Worm (Caenorhabditis elegans) whole organism, midembryonic: ENCODE data around the gene ZK643.6.

Experiments
- flt-1 ChIP-seq: fragments of 200-800 bp; sonication (Bioruptor generic); IDR thresholded peaks from 2 replicates; pipeline ENCODE4 v1.3.6; 2022; ENCODE audit warnings: missing genetic modification characterization, missing compliant biosample characterization
- med-1 ChIP-seq: sonication (generic microtip); optimal IDR thresholded peaks from 2 replicates; lab custom pipeline; 2017; ENCODE audit warnings: missing genetic modification characterization, mild to moderate bottlenecking, missing compliant biosample characterization, antibody characterized with exemption, missing genetic modification reagents; ENCODE audit not compliant: insufficient read depth

DNA sequence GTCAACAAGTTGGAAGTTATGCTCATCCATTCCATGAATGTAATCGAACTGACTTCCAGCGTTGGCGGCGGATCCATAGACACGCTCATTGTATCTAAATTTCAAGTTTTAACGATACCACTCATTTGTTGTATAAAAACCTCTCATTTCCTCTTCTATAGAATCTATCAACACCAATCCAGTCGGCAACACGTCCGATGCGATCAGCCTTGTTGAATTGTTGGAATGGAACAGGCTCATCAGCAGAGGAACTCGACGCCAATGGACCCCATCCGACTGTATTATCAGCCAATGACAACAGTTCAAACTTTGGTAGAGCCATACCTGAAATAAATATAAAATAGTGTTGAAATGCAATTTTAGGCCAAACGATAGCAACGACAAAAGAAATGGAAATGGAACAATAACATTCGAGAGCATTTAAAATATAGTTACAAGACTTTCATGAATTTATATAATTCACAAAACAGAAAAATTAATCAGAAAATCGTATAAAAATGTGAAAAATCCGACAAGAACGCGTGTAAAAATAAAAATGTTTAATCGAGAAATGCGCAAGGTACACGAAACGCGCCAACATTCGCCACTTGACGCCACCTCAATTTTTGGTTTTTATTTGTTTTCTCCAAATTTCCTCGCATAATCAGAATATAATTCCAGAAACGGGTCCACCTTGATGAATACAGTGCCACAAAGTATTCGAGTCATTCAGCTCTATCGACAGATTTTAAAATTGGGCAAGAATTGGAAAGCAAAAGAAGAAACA is 10.9 kb upstream of the ZK643.6 start, which contains the start of the genes eif-3.D and R08D7.4:
- peak; percentile 54 for TF ChIP-seq med-1 (GFP tag; lab: Kevin White, UChicago)
- 0 out of 2 replicates have a peak, but pooled peaks have one; percentile 47 for TF ChIP-seq flt-1 (GFP tag; lab: Robert Waterston, UW)
